Worm (Caenorhabditis elegans) whole organism, midembryonic: ENCODE data around the gene tag-164.

Source experiments
- T22C8.4 ChIP-seq: fragments of 200-800 bp; sonication (Bioruptor generic); IDR thresholded peaks from 2 replicates; pipeline ENCODE4 v1.3.6; 2022; ENCODE audit warnings: missing genetic modification characterization, missing compliant biosample characterization
- cog-1 ChIP-seq: sonication (generic microtip); optimal IDR thresholded peaks from 2 replicates; lab custom pipeline; 2016; ENCODE audit warnings: missing genetic modification characterization, missing compliant biosample characterization
- klf-2 ChIP-seq: fragments of 200-800 bp; sonication (Bioruptor generic); conservative IDR thresholded peaks from 2 replicates; pipeline ENCODE4 v1.3.6; 2022; ENCODE audit warnings: missing genetic modification reagents, missing genetic modification characterization, missing compliant biosample characterization
- med-1 ChIP-seq: sonication (generic microtip); optimal IDR thresholded peaks from 2 replicates; lab custom pipeline; 2017; ENCODE audit warnings: missing genetic modification characterization, mild to moderate bottlenecking, missing compliant biosample characterization, antibody characterized with exemption, missing genetic modification reagents; ENCODE audit not compliant: insufficient read depth

ce11 chrIII:13411202-13411601 is 48.1 kb upstream of the tag-164 start:
- TF ChIP-seq klf-2, result no peak
- no peak for TF ChIP-seq T22C8.4
- TF ChIP-seq cog-1 (tag; lab: Kevin White, UChicago), result no peak
- no peak for TF ChIP-seq med-1
